Worm (Caenorhabditis elegans) whole organism, L3 larva: ENCODE results near the gene srh-145.

Source experiments
- fkh-10 ChIP-seq: sonication (generic microtip); optimal IDR thresholded peaks from 2 replicates; lab custom pipeline; 2017; ENCODE audit warnings: missing biosample characterization, missing genetic modification reagents, missing genetic modification characterization
- nhr-67 ChIP-seq: fragments of 150-350 bp; optimal IDR thresholded peaks from 2 replicates; lab custom pipeline; 2014; ENCODE audit warnings: missing biosample characterization, missing genetic modification characterization
- nhr-77 ChIP-seq: fragments of 150-350 bp; optimal IDR thresholded peaks from 2 replicates; lab custom pipeline; 2014; ENCODE audit warnings: missing biosample characterization, missing genetic modification characterization

DNA sequence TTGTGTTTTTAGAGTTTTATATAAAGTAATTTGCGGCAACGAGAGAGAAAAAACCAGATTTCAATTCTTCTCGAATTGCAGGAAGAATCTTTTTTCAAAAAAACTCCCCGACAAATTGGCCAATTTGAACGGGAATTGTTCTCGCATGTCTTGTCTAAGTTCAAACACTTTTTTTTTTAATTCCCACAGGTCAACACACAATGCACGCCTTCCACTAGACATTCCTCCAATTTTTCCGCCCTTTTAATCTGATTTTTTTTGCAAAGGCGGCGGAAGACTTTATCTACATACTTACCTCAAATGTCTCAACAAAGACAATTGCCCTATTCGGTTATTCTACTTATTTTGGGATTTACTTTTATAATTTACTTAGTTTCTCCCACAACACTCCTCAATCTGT lies 2.9 kb upstream of the srh-145 start, which contains the start of gene F26D2.3:
- TF ChIP-seq nhr-67 (tag; lab: Kevin White, UChicago) (no peak), fkh-10 (GFP tag; lab: Kevin White, UChicago) (no peak), nhr-77 (tag; lab: Kevin White, UChicago) (no peak)
